Fruit fly (Drosophila melanogaster) whole organism, embryonic: ENCODE data around the gene sif.

Source experiments
- Asciz ChIP-seq: fragments of 200-800 bp; sonication (Bioruptor generic); optimal IDR thresholded peaks from 2 replicates; lab custom pipeline; 2017; ENCODE audit warnings: missing biosample characterization, mild to moderate bottlenecking, missing genetic modification characterization, missing genetic modification reagents
- CG1024 ChIP-seq: fragments of 200-800 bp; sonication (Bioruptor generic); IDR thresholded peaks from 2 replicates; pipeline ENCODE4 v1.3.6; 2022; ENCODE audit warnings: missing biosample characterization, missing genetic modification characterization
- CG10321 ChIP-seq: fragments of 200-800 bp; sonication (Bioruptor generic); IDR thresholded peaks from 2 replicates; pipeline ENCODE4 v1.3.6; 2022; ENCODE audit warnings: missing biosample characterization, missing genetic modification characterization
- CG10431 ChIP-seq: fragments of 200-800 bp; sonication (Bioruptor generic); optimal IDR thresholded peaks from 3 replicates; lab custom pipeline; 2018; ENCODE audit warnings: missing biosample characterization, mild to moderate bottlenecking, missing genetic modification characterization
- CG11398 ChIP-seq: fragments of 200-800 bp; sonication (Bioruptor generic); optimal IDR thresholded peaks from 2 replicates; lab custom pipeline; 2016; ENCODE audit warnings: missing biosample characterization, missing genetic modification characterization
- CG12071 ChIP-seq: fragments of 200-800 bp; sonication (Bioruptor generic); optimal IDR thresholded peaks from 3 replicates; lab custom pipeline; 2018; ENCODE audit warnings: missing biosample characterization, mild to moderate bottlenecking, missing genetic modification characterization
- CG12299 ChIP-seq: fragments of 200-800 bp; sonication (Bioruptor generic); optimal IDR thresholded peaks from 2 replicates; lab custom pipeline; 2018; ENCODE audit warnings: missing biosample characterization, mild to moderate bottlenecking, missing genetic modification characterization
- CG1233 ChIP-seq: fragments of 200-800 bp; sonication (Bioruptor generic); optimal IDR thresholded peaks from 4 replicates; lab custom pipeline; 2018; ENCODE audit warnings: missing biosample characterization, mild to moderate bottlenecking, missing genetic modification characterization
- CG15696 ChIP-seq: fragments of 200-800 bp; sonication (Bioruptor generic); optimal IDR thresholded peaks from 2 replicates; lab custom pipeline; 2019; ENCODE audit warnings: missing biosample characterization, mild to moderate bottlenecking, missing genetic modification characterization, moderate library complexity
- CG1603 ChIP-seq: fragments of 200-800 bp; sonication (Bioruptor generic); optimal IDR thresholded peaks from 2 replicates; lab custom pipeline; 2019; ENCODE audit warnings: missing biosample characterization, mild to moderate bottlenecking, missing genetic modification characterization, moderate library complexity
- CG17359 ChIP-seq: fragments of 200-800 bp; sonication (Bioruptor generic); optimal IDR thresholded peaks from 3 replicates; lab custom pipeline; 2018; ENCODE audit warnings: missing biosample characterization, mild to moderate bottlenecking, missing genetic modification characterization, moderate library complexity
- CG1832 ChIP-seq: fragments of 200-800 bp; sonication (Bioruptor generic); optimal IDR thresholded peaks from 2 replicates; lab custom pipeline; 2017; ENCODE audit warnings: missing biosample characterization, mild to moderate bottlenecking, missing genetic modification characterization, inconsistent platforms
- CG2875 ChIP-seq: fragments of 200-800 bp; sonication (Bioruptor generic); optimal IDR thresholded peaks from 2 replicates; lab custom pipeline; 2017; ENCODE audit warnings: missing biosample characterization, mild to moderate bottlenecking, missing genetic modification characterization, missing genetic modification reagents
- CG30020 ChIP-seq: fragments of 200-800 bp; optimal IDR thresholded peaks from 2 replicates; lab custom pipeline; 2019; ENCODE audit warnings: missing biosample characterization, mild to moderate bottlenecking, missing genetic modification characterization, moderate library complexity
- CG43689 ChIP-seq: fragments of 200-800 bp; sonication (Bioruptor generic); IDR thresholded peaks from 2 replicates; pipeline ENCODE4 v1.3.6; 2022; ENCODE audit warnings: missing biosample characterization, missing genetic modification characterization
- CG6813 ChIP-seq: fragments of 200-800 bp; sonication (Bioruptor generic); optimal IDR thresholded peaks from 2 replicates; lab custom pipeline; 2017; ENCODE audit warnings: missing biosample characterization, missing genetic modification characterization, mild to moderate bottlenecking, moderate library complexity, missing genetic modification reagents
- CG9727 ChIP-seq: fragments of 200-800 bp; sonication (Bioruptor generic); optimal IDR thresholded peaks from 3 replicates; lab custom pipeline; 2017; ENCODE audit warnings: missing biosample characterization, mild to moderate bottlenecking, missing genetic modification characterization
- Camta ChIP-seq: fragments of 200-800 bp; sonication (Bioruptor generic); optimal IDR thresholded peaks from 2 replicates; lab custom pipeline; 2016; ENCODE audit warnings: missing biosample characterization, missing genetic modification characterization
- CoRest ChIP-seq: fragments of 200-800 bp; sonication (Bioruptor generic); optimal IDR thresholded peaks from 3 replicates; lab custom pipeline; 2018; ENCODE audit warnings: missing biosample characterization, mild to moderate bottlenecking, missing genetic modification characterization, moderate library complexity
- Dad ChIP-seq: fragments of 200-800 bp; sonication (Bioruptor generic); optimal IDR thresholded peaks from 3 replicates; lab custom pipeline; 2016; ENCODE audit warnings: missing biosample characterization, missing genetic modification characterization
- Ets65A ChIP-seq: fragments of 200-800 bp; sonication (Bioruptor generic); peaks from one replicate; lab custom pipeline; 2016; ENCODE audit warnings: missing biosample characterization, missing genetic modification characterization
- MBD-R2 ChIP-seq: fragments of 200-800 bp; sonication (Bioruptor generic); IDR thresholded peaks from 2 replicates; pipeline ENCODE4 v1.3.6; 2022; ENCODE audit warnings: missing biosample characterization, missing genetic modification characterization
- MTF-1 ChIP-seq: fragments of 200-800 bp; sonication (Bioruptor generic); optimal IDR thresholded peaks from 2 replicates; lab custom pipeline; 2018; ENCODE audit warnings: missing biosample characterization, mild to moderate bottlenecking, missing genetic modification characterization, borderline replicate concordance
- Med ChIP-seq: fragments of 200-800 bp; sonication (Bioruptor generic); peaks from one replicate; lab custom pipeline; 2016; ENCODE audit warnings: missing biosample characterization, missing genetic modification characterization, mild to moderate bottlenecking, inconsistent platforms, moderate library complexity
- Neu2 ChIP-seq: fragments of 200-800 bp; sonication (Bioruptor generic); optimal IDR thresholded peaks from 3 replicates; lab custom pipeline; 2016; ENCODE audit warnings: missing biosample characterization, missing genetic modification characterization, borderline replicate concordance
- Nf-YB ChIP-seq: fragments of 200-800 bp; sonication (Bioruptor generic); optimal IDR thresholded peaks from 3 replicates; lab custom pipeline; 2019; ENCODE audit warnings: missing biosample characterization, mild to moderate bottlenecking, missing genetic modification characterization, moderate library complexity
- Nf-YC ChIP-seq: fragments of 200-800 bp; optimal IDR thresholded peaks from 3 replicates; lab custom pipeline; 2019; ENCODE audit warnings: missing biosample characterization, mild to moderate bottlenecking, missing genetic modification characterization, moderate library complexity
- PHDP ChIP-seq: fragments of 200-800 bp; sonication (Bioruptor generic); optimal IDR thresholded peaks from 3 replicates; lab custom pipeline; 2018; ENCODE audit warnings: missing biosample characterization, mild to moderate bottlenecking, missing genetic modification characterization, moderate library complexity
- Pdp1 ChIP-seq, 2 experiments: fragments of 200-800 bp; sonication (Bioruptor generic); optimal IDR thresholded peaks; 3 replicates each; lab custom pipeline; 2016; ENCODE audit warnings: missing biosample characterization in 2 of 2, missing genetic modification characterization in 2 of 2, mild to moderate bottlenecking in 1 of 2, moderate library complexity in 1 of 2
- Sox102F ChIP-seq: fragments of 200-800 bp; sonication (Bioruptor generic); optimal IDR thresholded peaks from 2 replicates; lab custom pipeline; 2018; ENCODE audit warnings: missing biosample characterization, mild to moderate bottlenecking, missing genetic modification characterization, moderate library complexity
- Sry-β ChIP-seq: fragments of 200-800 bp; sonication (Bioruptor generic); optimal IDR thresholded peaks from 2 replicates; lab custom pipeline; 2018; ENCODE audit warnings: missing biosample characterization, mild to moderate bottlenecking, missing genetic modification characterization, moderate library complexity
- Vsx1 ChIP-seq: fragments of 200-800 bp; sonication (Bioruptor generic); optimal IDR thresholded peaks from 2 replicates; lab custom pipeline; 2017; ENCODE audit warnings: missing biosample characterization, mild to moderate bottlenecking, missing genetic modification characterization, missing genetic modification reagents
- Xrp1 ChIP-seq: fragments of 200-800 bp; sonication (Bioruptor generic); IDR thresholded peaks from 2 replicates; pipeline ENCODE4 v1.3.6; 2022; ENCODE audit warnings: missing biosample characterization, missing genetic modification characterization
- ara ChIP-seq: fragments of 200-800 bp; sonication (Bioruptor generic); IDR thresholded peaks from 2 replicates; pipeline ENCODE4 v1.3.6; 2022; ENCODE audit warnings: missing biosample characterization, missing genetic modification characterization
- bbx ChIP-seq: fragments of 200-800 bp; sonication (Bioruptor generic); IDR thresholded peaks from 2 replicates; pipeline ENCODE4 v1.3.6; 2022; ENCODE audit warnings: missing biosample characterization, missing genetic modification characterization; ENCODE audit not compliant: partially characterized antibody
- btn ChIP-seq: fragments of 200-800 bp; sonication (Bioruptor generic); optimal IDR thresholded peaks from 2 replicates; lab custom pipeline; 2016; ENCODE audit warnings: missing biosample characterization, missing genetic modification characterization
- ci ChIP-seq: fragments of 200-800 bp; sonication (Bioruptor generic); IDR thresholded peaks from 3 replicates; pipeline ENCODE4 v1.3.6; 2022; ENCODE audit warnings: missing biosample characterization, missing genetic modification characterization
- crol ChIP-seq: fragments of 200-800 bp; sonication (Bioruptor generic); IDR thresholded peaks from 2 replicates; pipeline ENCODE4 v1.3.6; 2022; ENCODE audit warnings: missing biosample characterization, missing genetic modification characterization
- fd64A ChIP-seq: fragments of 200-800 bp; sonication (Bioruptor generic); optimal IDR thresholded peaks from 3 replicates; lab custom pipeline; 2018; ENCODE audit warnings: missing biosample characterization, mild to moderate bottlenecking, missing genetic modification characterization
- nau ChIP-seq: fragments of 200-800 bp; sonication (Bioruptor generic); optimal IDR thresholded peaks from 3 replicates; lab custom pipeline; 2017; ENCODE audit warnings: missing biosample characterization, mild to moderate bottlenecking, missing genetic modification characterization, missing genetic modification reagents
- org-1 ChIP-seq: fragments of 200-800 bp; sonication (Bioruptor generic); optimal IDR thresholded peaks from 2 replicates; lab custom pipeline; 2017; ENCODE audit warnings: missing biosample characterization, missing genetic modification characterization
- p53 ChIP-seq: fragments of 200-800 bp; sonication (Bioruptor generic); optimal IDR thresholded peaks from 2 replicates; lab custom pipeline; 2016; ENCODE audit warnings: missing biosample characterization, missing genetic modification characterization
- peb ChIP-seq: fragments of 200-800 bp; sonication (Bioruptor generic); IDR thresholded peaks from 2 replicates; pipeline ENCODE4 v1.3.6; 2022; ENCODE audit warnings: missing biosample characterization, missing genetic modification characterization
- sens ChIP-seq: fragments of 200-800 bp; sonication (Bioruptor generic); peaks from one replicate; lab custom pipeline; 2016; ENCODE audit warnings: missing biosample characterization, missing genetic modification characterization
- sens-2 ChIP-seq: fragments of 200-800 bp; sonication (Bioruptor generic); IDR thresholded peaks from 2 replicates; pipeline ENCODE4 v1.3.6; 2022; ENCODE audit warnings: missing biosample characterization, missing genetic modification characterization
- slbo ChIP-seq: fragments of 200-800 bp; sonication (Bioruptor generic); IDR thresholded peaks from 2 replicates; pipeline ENCODE4 v1.3.6; 2022; ENCODE audit warnings: missing biosample characterization, missing genetic modification characterization
- tna ChIP-seq: fragments of 200-800 bp; sonication (Bioruptor generic); IDR thresholded peaks from 2 replicates; pipeline ENCODE4 v1.3.6; 2022; ENCODE audit warnings: missing biosample characterization, missing genetic modification characterization; ENCODE audit not compliant: partially characterized antibody
- zfh1 ChIP-seq: fragments of 200-800 bp; sonication (Bioruptor generic); IDR thresholded peaks from 3 replicates; pipeline ENCODE4 v1.3.6; 2022; ENCODE audit warnings: missing biosample characterization, missing genetic modification characterization

Gene sif

DNA sequence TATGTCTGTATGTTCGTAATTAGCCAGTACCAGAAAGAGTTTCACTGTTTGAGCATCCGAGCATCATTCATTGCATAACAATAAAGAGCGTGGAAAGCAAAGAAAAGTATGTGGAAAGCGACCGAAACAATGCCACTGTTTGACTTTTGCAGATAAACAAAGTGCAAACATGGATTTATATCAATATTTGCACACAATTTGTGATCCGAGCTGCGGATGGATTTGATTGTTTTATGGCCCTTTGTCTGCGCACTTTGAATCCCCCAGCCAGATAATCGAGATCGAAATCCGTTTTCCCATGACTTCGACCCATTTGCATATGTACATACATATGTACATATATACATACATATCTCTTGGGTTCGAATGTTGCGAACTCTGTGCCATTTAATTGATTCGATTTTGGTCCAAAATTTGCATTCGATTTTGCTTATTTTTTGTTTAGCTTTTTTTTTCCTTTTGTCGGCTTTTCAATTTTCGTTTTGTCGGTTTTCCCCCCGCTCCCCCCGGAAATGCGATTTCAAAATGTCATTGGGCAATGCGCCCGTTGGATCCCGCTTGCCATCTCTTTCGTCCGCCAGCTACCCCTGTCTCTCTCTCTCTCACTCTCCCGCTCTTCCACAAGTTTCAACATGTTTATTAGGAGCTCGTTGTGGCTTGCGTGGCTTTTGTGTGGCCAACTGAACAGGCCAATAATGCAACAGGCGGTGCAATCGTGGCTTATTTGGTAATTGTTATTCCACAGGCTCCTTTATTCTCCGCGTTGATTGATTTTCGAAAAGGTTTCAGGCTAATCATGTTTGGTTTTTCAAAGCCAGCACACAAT lies 127.7 kb downstream of the sif start:
- TF ChIP-seq CoRest (no peak), peb (no peak), CG6813 (GFP tag; lab: Kevin White, UChicago) (peak; percentile 51), CG12299 (no peak), CG9727 (peak; percentile 34), zfh1 (peak; percentile 20; the same call in 1 of the 3 replicates), MBD-R2 (no peak), Camta (no peak), Med (GFP tag; lab: Kevin White, UChicago) (peak; percentile 0), PHDP (tag; lab: Kevin White, UChicago) (peak; percentile 6), bbx (no peak), Sox102F (GFP tag; lab: Kevin White, UChicago) (peak; percentile 37), CG1233 (GFP tag; lab: Kevin White, UChicago) (peak; percentile 26), Neu2 (GFP tag; lab: Kevin White, UChicago) (peak; percentile 2), CG10321 (GFP tag; lab: Robert Waterston, UW) (peak; percentile 44), btn (GFP tag; lab: Kevin White, UChicago) (no peak), sens-2 (no peak), Dad (GFP tag; lab: Kevin White, UChicago) (no peak), CG30020 (tag; lab: Kevin White, UChicago) (no peak), CG1832 (GFP tag; lab: Kevin White, UChicago) (peak; percentile 36), tna (GFP tag; lab: Robert Waterston, UW) (no peak), slbo (0 out of 2 replicates have a peak, but pooled peaks have one; percentile 14), CG12071 (GFP tag; lab: Kevin White, UChicago) (peak; percentile 7), CG17359 (tag; lab: Kevin White, UChicago) (peak; percentile 17), Xrp1 (GFP tag; lab: Robert Waterston, UW) (peak; percentile 57), CG10431 (GFP tag; lab: Kevin White, UChicago) (no peak), Pdp1 (GFP tag; optimal IDR thresholded peaks at IDR 0.05; lab: Kevin White, UChicago) (peak in 1 of 2 experiments; percentile 57), Asciz (GFP tag; lab: Kevin White, UChicago) (peak; percentile 59), CG43689 (no peak), CG15696 (tag; lab: Kevin White, UChicago) (peak; percentile 22), CG1024 (GFP tag; lab: Robert Waterston, UW) (peak; percentile 20; the same call in 1 of the 2 replicates), Vsx1 (peak; percentile 1), Ets65A (GFP tag; lab: Kevin White, UChicago) (peak; percentile 58), nau (GFP tag; lab: Kevin White, UChicago) (no peak), p53 (GFP tag; lab: Kevin White, UChicago) (peak; percentile 96), fd64A (GFP tag; lab: Kevin White, UChicago) (peak; percentile 2), Nf-YB (peak; percentile 34), CG2875 (GFP tag; lab: Kevin White, UChicago) (peak; percentile 31), sens (peak; percentile 85), Sry-β (GFP tag; lab: Kevin White, UChicago) (peak; percentile 57), crol (GFP tag; lab: Robert Waterston, UW) (peak; percentile 39; the same call in 1 of the 2 replicates), CG1603 (tag; lab: Kevin White, UChicago) (peak; percentile 30), Nf-YC (tag; lab: Kevin White, UChicago) (peak; percentile 41), MTF-1 (peak; percentile 6), ci (0 out of 3 replicates have a peak, but pooled peaks have one; percentile 21), CG11398 (GFP tag; lab: Kevin White, UChicago) (no peak), org-1 (GFP tag; lab: Kevin White, UChicago) (peak; percentile 11), ara (GFP tag; lab: Robert Waterston, UW) (0 out of 2 replicates have a peak, but pooled peaks have one; percentile 11)
